Worm (Caenorhabditis elegans) whole organism, mixed stage, embryonic: ENCODE data around the gene rab-21.

Source experiments
- M03D4.4 ChIP-seq: sonication (generic microtip); optimal IDR thresholded peaks from 2 replicates; lab custom pipeline; 2017; ENCODE audit warnings: mild to moderate bottlenecking, missing genetic modification characterization, missing compliant biosample characterization
- blmp-1 ChIP-seq: fragments of 150-350 bp; optimal IDR thresholded peaks from 2 replicates; lab custom pipeline; 2014; ENCODE audit warnings: missing biosample characterization, missing genetic modification characterization
- ceh-39 ChIP-seq: fragments of 150-350 bp; optimal IDR thresholded peaks from 2 replicates; lab custom pipeline; 2014; ENCODE audit warnings: missing biosample characterization, missing genetic modification characterization
- ceh-43 ChIP-seq: fragments of 200-800 bp; sonication (Bioruptor generic); optimal IDR thresholded peaks from 2 replicates; lab custom pipeline; 2018; ENCODE audit warnings: mild to moderate bottlenecking, missing genetic modification characterization, moderate library complexity, missing compliant biosample characterization
- ceh-83 ChIP-seq: fragments of 200-800 bp; sonication (Bioruptor generic); optimal IDR thresholded peaks from 2 replicates; lab custom pipeline; 2018; ENCODE audit warnings: mild to moderate bottlenecking, missing genetic modification characterization, missing compliant biosample characterization
- ces-1 ChIP-seq: fragments of 150-350 bp; optimal IDR thresholded peaks from 2 replicates; lab custom pipeline; 2014; ENCODE audit warnings: missing biosample characterization, missing genetic modification reagents, missing genetic modification characterization
- cnd-1 ChIP-seq: fragments of 200-800 bp; sonication (Bioruptor generic); optimal IDR thresholded peaks from 2 replicates; lab custom pipeline; 2018; ENCODE audit warnings: mild to moderate bottlenecking, missing genetic modification characterization, missing compliant biosample characterization
- drap-1 ChIP-seq: fragments of 200-800 bp; sonication (Bioruptor generic); optimal IDR thresholded peaks from 3 replicates; lab custom pipeline; 2018; ENCODE audit warnings: mild to moderate bottlenecking, missing genetic modification characterization, missing compliant biosample characterization
- elt-1 ChIP-seq: sonication (generic microtip); optimal IDR thresholded peaks from 2 replicates; lab custom pipeline; 2017; ENCODE audit warnings: missing genetic modification characterization, mild to moderate bottlenecking, missing compliant biosample characterization, antibody characterized with exemption, moderate library complexity, borderline replicate concordance; ENCODE audit not compliant: insufficient read depth
- elt-3 ChIP-seq: fragments of 150-350 bp; optimal IDR thresholded peaks from 2 replicates; lab custom pipeline; 2014; ENCODE audit warnings: missing biosample characterization, missing genetic modification characterization
- flh-1 ChIP-seq: fragments of 200-800 bp; sonication (Bioruptor generic); optimal IDR thresholded peaks from 2 replicates; lab custom pipeline; 2018; ENCODE audit warnings: mild to moderate bottlenecking, missing genetic modification characterization, moderate library complexity, missing compliant biosample characterization
- ham-2 ChIP-seq: fragments of 200-800 bp; sonication (Bioruptor generic); optimal IDR thresholded peaks from 2 replicates; lab custom pipeline; 2018; ENCODE audit warnings: mild to moderate bottlenecking, missing genetic modification characterization, missing compliant biosample characterization
- hlh-1 ChIP-seq: fragments of 150-350 bp; optimal IDR thresholded peaks from 2 replicates; lab custom pipeline; 2014; ENCODE audit warnings: missing biosample characterization, missing genetic modification reagents, missing genetic modification characterization
- lin-13 ChIP-seq: fragments of 150-350 bp; optimal IDR thresholded peaks from 2 replicates; lab custom pipeline; 2014; ENCODE audit warnings: missing biosample characterization, missing genetic modification characterization
- lin-32 ChIP-seq: fragments of 200-800 bp; sonication (Bioruptor generic); optimal IDR thresholded peaks from 2 replicates; lab custom pipeline; 2018; ENCODE audit warnings: mild to moderate bottlenecking, missing genetic modification characterization, missing compliant biosample characterization
- lsy-2 ChIP-seq: fragments of 150-350 bp; optimal IDR thresholded peaks from 2 replicates; lab custom pipeline; 2014; ENCODE audit warnings: missing biosample characterization, missing genetic modification characterization
- mep-1 ChIP-seq: fragments of 150-350 bp; optimal IDR thresholded peaks from 2 replicates; lab custom pipeline; 2017; ENCODE audit warnings: missing biosample characterization, missing genetic modification reagents, missing genetic modification characterization, inconsistent platforms
- mls-2 ChIP-seq: sonication (generic microtip); optimal IDR thresholded peaks from 2 replicates; lab custom pipeline; 2016; ENCODE audit warnings: mild to moderate bottlenecking, missing genetic modification characterization, moderate library complexity, missing compliant biosample characterization
- nhr-12 ChIP-seq: fragments of 150-350 bp; optimal IDR thresholded peaks from 2 replicates; lab custom pipeline; 2014; ENCODE audit warnings: missing biosample characterization, missing genetic modification characterization
- nhr-2 ChIP-seq: fragments of 150-350 bp; optimal IDR thresholded peaks from 2 replicates; lab custom pipeline; 2014; ENCODE audit warnings: missing biosample characterization, missing genetic modification characterization
- nhr-237 ChIP-seq: fragments of 150-350 bp; optimal IDR thresholded peaks from 2 replicates; lab custom pipeline; 2014; ENCODE audit warnings: missing biosample characterization, missing genetic modification characterization
- nhr-28 ChIP-seq: fragments of 150-350 bp; optimal IDR thresholded peaks from 2 replicates; lab custom pipeline; 2014; ENCODE audit warnings: missing biosample characterization, missing genetic modification characterization
- nhr-76 ChIP-seq: sonication (generic microtip); optimal IDR thresholded peaks from 2 replicates; lab custom pipeline; 2017; ENCODE audit warnings: missing biosample characterization, missing genetic modification characterization
- pha-4 ChIP-seq: fragments of 150-350 bp; optimal IDR thresholded peaks from 2 replicates; lab custom pipeline; 2018; ENCODE audit warnings: missing biosample characterization, missing genetic modification reagents, missing genetic modification characterization
- sem-2 ChIP-seq: fragments of 200-800 bp; sonication (Bioruptor generic); optimal IDR thresholded peaks from 2 replicates; lab custom pipeline; 2018; ENCODE audit warnings: mild to moderate bottlenecking, missing genetic modification characterization, missing compliant biosample characterization
- snpc-4 ChIP-seq: fragments of 150-350 bp; optimal IDR thresholded peaks from 2 replicates; lab custom pipeline; 2014; ENCODE audit warnings: missing biosample characterization, missing genetic modification characterization
- sptf-1 ChIP-seq: sonication (generic microtip); optimal IDR thresholded peaks from 2 replicates; lab custom pipeline; 2017; ENCODE audit warnings: mild to moderate bottlenecking, missing genetic modification characterization, moderate library complexity, missing compliant biosample characterization
- unc-120 ChIP-seq: sonication (generic microtip); optimal IDR thresholded peaks from 2 replicates; lab custom pipeline; 2017; ENCODE audit warnings: missing genetic modification characterization, missing compliant biosample characterization; ENCODE audit not compliant: poor library complexity, severe bottlenecking
- unc-39 ChIP-seq: fragments of 150-350 bp; optimal IDR thresholded peaks from 2 replicates; lab custom pipeline; 2014; ENCODE audit warnings: missing biosample characterization, missing genetic modification characterization
- unc-62 ChIP-seq: fragments of 150-350 bp; optimal IDR thresholded peaks from 2 replicates; lab custom pipeline; 2014; ENCODE audit warnings: missing biosample characterization, missing genetic modification reagents, missing genetic modification characterization
- zip-8 ChIP-seq: fragments of 150-350 bp; optimal IDR thresholded peaks from 2 replicates; lab custom pipeline; 2014; ENCODE audit warnings: missing biosample characterization, missing genetic modification characterization
- ztf-11 ChIP-seq: fragments of 150-350 bp; optimal IDR thresholded peaks from 2 replicates; lab custom pipeline; 2014; ENCODE audit warnings: missing biosample characterization, missing genetic modification characterization

The rab-21 gene

ce11 chrII:8721955-8722524, 7.2 kb upstream of the rab-21 start, which contains the start of gene trcs-2:
TSS of gene trcs-2 (plus strand) at chrII:8722474.
- TF ChIP-seq zip-8 (tag; lab: Kevin White, UChicago), result no peak
- no peak for TF ChIP-seq lsy-2 (tag; lab: Kevin White, UChicago)
- TF ChIP-seq nhr-76 (tag; lab: Kevin White, UChicago), result no peak
- no peak for TF ChIP-seq lin-13 (tag; lab: Kevin White, UChicago)
- no peak for TF ChIP-seq pha-4 (tag; lab: Kevin White, UChicago)
- no peak for TF ChIP-seq snpc-4
- no peak for TF ChIP-seq flh-1 (GFP tag; lab: Kevin White, UChicago)
- no peak for TF ChIP-seq blmp-1 (tag; lab: Kevin White, UChicago)
- TF ChIP-seq cnd-1, result no peak
- no peak for TF ChIP-seq drap-1 (GFP tag; lab: Kevin White, UChicago)
- TF ChIP-seq ceh-39, result no peak
- no peak for TF ChIP-seq nhr-2 (tag; lab: Kevin White, UChicago)

DNA sequence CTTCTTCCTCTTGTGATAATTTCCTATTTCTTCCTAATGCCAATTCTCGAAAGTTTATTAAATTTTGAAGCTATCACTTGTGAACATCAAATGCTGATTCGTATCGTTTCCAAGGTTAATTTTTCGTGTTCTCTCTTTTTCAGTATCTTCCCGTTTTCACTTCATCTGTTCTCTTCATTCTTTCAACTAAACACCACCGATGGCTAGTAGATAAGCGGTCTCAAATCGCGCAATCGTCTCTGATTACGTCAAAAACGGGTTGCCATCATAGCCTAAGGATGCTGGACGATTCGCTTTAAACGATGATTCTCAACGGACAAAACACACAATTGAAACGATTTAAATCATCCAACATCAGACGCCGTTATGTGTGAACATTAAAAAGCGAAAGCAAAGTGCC, 2.8 kb upstream of the rab-21 start:
- TF ChIP-seq nhr-2 (tag; lab: Kevin White, UChicago) (no peak), elt-1 (tag; lab: Kevin White, UChicago) (peak; percentile 64)

ce11 chrII:8716231-8716878, 1.5 kb upstream of the rab-21 start, which contains the start of the genes cyn-11 and T01B7.5:
TSS of gene cyn-11 (minus strand) at chrII:8716281.
TSS of gene T01B7.5 (plus strand) at chrII:8716828.
- peak; percentile 34 for TF ChIP-seq unc-120
- peak; percentile 47 for TF ChIP-seq elt-1 (tag; lab: Kevin White, UChicago)
- no peak for TF ChIP-seq lin-13 (tag; lab: Kevin White, UChicago)
- TF ChIP-seq hlh-1 (tag; lab: Kevin White, UChicago), result peak; percentile 17
- peak; percentile 49 for TF ChIP-seq lsy-2 (tag; lab: Kevin White, UChicago)
- TF ChIP-seq nhr-237 (tag; lab: Kevin White, UChicago), result no peak
- TF ChIP-seq ceh-43 (GFP tag; lab: Kevin White, UChicago), result peak; percentile 48
- TF ChIP-seq M03D4.4 (tag; lab: Kevin White, UChicago), result peak; percentile 43
- no peak for TF ChIP-seq sem-2
- peak; percentile 81 for TF ChIP-seq mep-1 (tag; lab: Kevin White, UChicago)
- TF ChIP-seq ces-1 (GFP tag; lab: Kevin White, UChicago), result peak; percentile 62
- TF ChIP-seq ham-2 (GFP tag; lab: Kevin White, UChicago), result peak; percentile 34
- TF ChIP-seq cnd-1, result peak; percentile 31

ce11 chrII:8710317-8710716, 4.5 kb downstream of the rab-21 start, which contains the start of gene srg-15:
TSS of gene srg-15 (minus strand) at chrII:8710417.
- TF ChIP-seq blmp-1 (tag; lab: Kevin White, UChicago), result no peak
- no peak for TF ChIP-seq flh-1 (GFP tag; lab: Kevin White, UChicago)
- TF ChIP-seq hlh-1 (tag; lab: Kevin White, UChicago), result no peak
- TF ChIP-seq cnd-1, result no peak
- no peak for TF ChIP-seq nhr-237 (tag; lab: Kevin White, UChicago)
- TF ChIP-seq sptf-1, result no peak
- TF ChIP-seq zip-8 (tag; lab: Kevin White, UChicago), result no peak
- TF ChIP-seq M03D4.4 (tag; lab: Kevin White, UChicago), result no peak
- no peak for TF ChIP-seq mep-1 (tag; lab: Kevin White, UChicago)
- TF ChIP-seq ces-1 (GFP tag; lab: Kevin White, UChicago), result no peak
- TF ChIP-seq nhr-2 (tag; lab: Kevin White, UChicago), result no peak
- TF ChIP-seq ham-2 (GFP tag; lab: Kevin White, UChicago), result no peak
- no peak for TF ChIP-seq pha-4 (tag; lab: Kevin White, UChicago)
- TF ChIP-seq, all 35 proteins: peak for 0

- TF ChIP-seq unc-120, result peak; percentile 3
- no peak for TF ChIP-seq elt-1 (tag; lab: Kevin White, UChicago)
- TF ChIP-seq hlh-1 (tag; lab: Kevin White, UChicago), result peak; percentile 35
- no peak for TF ChIP-seq M03D4.4 (tag; lab: Kevin White, UChicago)
- no peak for TF ChIP-seq flh-1 (GFP tag; lab: Kevin White, UChicago)
- TF ChIP-seq cnd-1, result no peak
- TF ChIP-seq blmp-1 (tag; lab: Kevin White, UChicago), result no peak
- TF ChIP-seq snpc-4, result no peak
- TF ChIP-seq lin-13 (tag; lab: Kevin White, UChicago), result no peak
- no peak for TF ChIP-seq nhr-28
- TF ChIP-seq elt-3 (tag; lab: Kevin White, UChicago), result no peak
- no peak for TF ChIP-seq pha-4 (tag; lab: Kevin White, UChicago)
- TF ChIP-seq mls-2 (tag; lab: Kevin White, UChicago), result no peak
- no peak for TF ChIP-seq ceh-83 (GFP tag; lab: Kevin White, UChicago)
- TF ChIP-seq lin-32 (GFP tag; lab: Kevin White, UChicago), result no peak
- TF ChIP-seq mep-1 (tag; lab: Kevin White, UChicago), result no peak
- no peak for TF ChIP-seq ztf-11 (tag; lab: Kevin White, UChicago)
- no peak for TF ChIP-seq drap-1 (GFP tag; lab: Kevin White, UChicago)
- no peak for TF ChIP-seq nhr-76 (tag; lab: Kevin White, UChicago)
- no peak for TF ChIP-seq nhr-12 (tag; lab: Kevin White, UChicago)
- no peak for TF ChIP-seq ceh-39
- no peak for TF ChIP-seq nhr-237 (tag; lab: Kevin White, UChicago)
- no peak for TF ChIP-seq unc-39 (tag; lab: Kevin White, UChicago)
- TF ChIP-seq sem-2, result no peak
- peak; percentile 20 for TF ChIP-seq unc-62 (GFP tag; lab: Kevin White, UChicago)
These were observed 7.8 kb downstream of the rab-21 start, which contains the start of gene cup-16 for ce11 chrII:8707024-8707423. TSS of gene cup-16 (plus strand) at chrII:8707155.
